Worm (Caenorhabditis elegans) whole organism, midembryonic: ENCODE results near the gene srb-1.

Source experiments
- T22C8.4 ChIP-seq: fragments of 200-800 bp; sonication (Bioruptor generic); IDR thresholded peaks from 2 replicates; pipeline ENCODE4 v1.3.6; 2022; ENCODE audit warnings: missing genetic modification characterization, missing compliant biosample characterization
- cog-1 ChIP-seq: sonication (generic microtip); optimal IDR thresholded peaks from 2 replicates; lab custom pipeline; 2016; ENCODE audit warnings: missing genetic modification characterization, missing compliant biosample characterization
- flt-1 ChIP-seq: fragments of 200-800 bp; sonication (Bioruptor generic); IDR thresholded peaks from 2 replicates; pipeline ENCODE4 v1.3.6; 2022; ENCODE audit warnings: missing genetic modification characterization, missing compliant biosample characterization
- klf-2 ChIP-seq: fragments of 200-800 bp; sonication (Bioruptor generic); conservative IDR thresholded peaks from 2 replicates; pipeline ENCODE4 v1.3.6; 2022; ENCODE audit warnings: missing genetic modification reagents, missing genetic modification characterization, missing compliant biosample characterization
- med-1 ChIP-seq: sonication (generic microtip); optimal IDR thresholded peaks from 2 replicates; lab custom pipeline; 2017; ENCODE audit warnings: missing genetic modification characterization, mild to moderate bottlenecking, missing compliant biosample characterization, antibody characterized with exemption, missing genetic modification reagents; ENCODE audit not compliant: insufficient read depth
- ref-1 ChIP-seq: fragments of 200-800 bp; sonication (Bioruptor generic); conservative IDR thresholded peaks from 2 replicates; pipeline ENCODE4 v1.3.6; 2022; ENCODE audit warnings: missing genetic modification reagents, missing genetic modification characterization, missing compliant biosample characterization
- tab-1 ChIP-seq: fragments of 200-800 bp; sonication (Bioruptor generic); IDR thresholded peaks from 2 replicates; pipeline ENCODE4 v1.3.6; 2022; ENCODE audit warnings: missing genetic modification characterization, missing compliant biosample characterization
- ztf-23 ChIP-seq: fragments of 200-800 bp; sonication (Bioruptor generic); IDR thresholded peaks from 2 replicates; pipeline ENCODE4 v1.3.6; 2022; ENCODE audit warnings: missing genetic modification reagents, missing genetic modification characterization, missing compliant biosample characterization
- ztf-29 ChIP-seq: fragments of 200-800 bp; sonication (Bioruptor generic); IDR thresholded peaks from 2 replicates; pipeline ENCODE4 v1.3.6; 2022; ENCODE audit warnings: missing genetic modification reagents, missing genetic modification characterization, missing compliant biosample characterization

srb-1 gene

ce11 chrII:5183207-5183606, 12.4 kb upstream of the srb-1 start:
- TF ChIP-seq ztf-23 (GFP tag; lab: Robert Waterston, UW) (no peak), T22C8.4 (GFP tag; lab: Robert Waterston, UW) (no peak), ref-1 (GFP tag; lab: Robert Waterston, UW) (no peak), tab-1 (GFP tag; lab: Robert Waterston, UW) (no peak), cog-1 (tag; lab: Kevin White, UChicago) (no peak), med-1 (GFP tag; lab: Kevin White, UChicago) (no peak), flt-1 (GFP tag; lab: Robert Waterston, UW) (no peak), klf-2 (GFP tag; lab: Robert Waterston, UW) (no peak), ztf-29 (GFP tag; lab: Robert Waterston, UW) (no peak)

ce11 chrII:5182451-5182850, 11.6 kb upstream of the srb-1 start:
- TF ChIP-seq ztf-29 (GFP tag; lab: Robert Waterston, UW), result no peak
- TF ChIP-seq ztf-23 (GFP tag; lab: Robert Waterston, UW), result no peak
- TF ChIP-seq ref-1 (GFP tag; lab: Robert Waterston, UW), result no peak
- TF ChIP-seq med-1 (GFP tag; lab: Kevin White, UChicago), result no peak
- no peak for TF ChIP-seq klf-2 (GFP tag; lab: Robert Waterston, UW)
- no peak; the same call in 1 of the 2 replicates for TF ChIP-seq flt-1 (GFP tag; lab: Robert Waterston, UW)
- TF ChIP-seq tab-1 (GFP tag; lab: Robert Waterston, UW), result no peak
- no peak for TF ChIP-seq cog-1 (tag; lab: Kevin White, UChicago)

- TF ChIP-seq T22C8.4 (GFP tag; lab: Robert Waterston, UW), result no peak
- no peak for TF ChIP-seq ref-1 (GFP tag; lab: Robert Waterston, UW)
- peak; percentile 10 for TF ChIP-seq med-1 (GFP tag; lab: Kevin White, UChicago)
- TF ChIP-seq tab-1 (GFP tag; lab: Robert Waterston, UW), result no peak
- no peak for TF ChIP-seq ztf-29 (GFP tag; lab: Robert Waterston, UW)
- TF ChIP-seq klf-2 (GFP tag; lab: Robert Waterston, UW), result no peak
- TF ChIP-seq flt-1 (GFP tag; lab: Robert Waterston, UW), result peak; percentile 68; the same call in 1 of the 2 replicates
- TF ChIP-seq cog-1 (tag; lab: Kevin White, UChicago), result peak; percentile 53
- no peak for TF ChIP-seq ztf-23 (GFP tag; lab: Robert Waterston, UW)
These were observed 10.7 kb upstream of the srb-1 start for ce11 chrII:5181497-5181896.

ce11 chrII:5180272-5180671, 9.4 kb upstream of the srb-1 start:
- no peak for TF ChIP-seq ztf-29 (GFP tag; lab: Robert Waterston, UW)
- TF ChIP-seq med-1 (GFP tag; lab: Kevin White, UChicago), result no peak
- TF ChIP-seq klf-2 (GFP tag; lab: Robert Waterston, UW), result no peak

ce11 chrII:5178609-5179008, 7.8 kb upstream of the srb-1 start:
- no peak for TF ChIP-seq ref-1 (GFP tag; lab: Robert Waterston, UW)
- TF ChIP-seq ztf-29 (GFP tag; lab: Robert Waterston, UW), result no peak
- no peak for TF ChIP-seq flt-1 (GFP tag; lab: Robert Waterston, UW)
- no peak for TF ChIP-seq tab-1 (GFP tag; lab: Robert Waterston, UW)
- no peak for TF ChIP-seq cog-1 (tag; lab: Kevin White, UChicago)
- no peak for TF ChIP-seq med-1 (GFP tag; lab: Kevin White, UChicago)
- TF ChIP-seq ztf-23 (GFP tag; lab: Robert Waterston, UW), result no peak

ce11 chrII:5177902-5178301, 7.1 kb upstream of the srb-1 start, which contains the start of gene C27D6.12:
C27D6.12 (minus strand) TSS chrII:5178002.
- TF ChIP-seq ref-1 (GFP tag; lab: Robert Waterston, UW), result no peak
- TF ChIP-seq ztf-23 (GFP tag; lab: Robert Waterston, UW), result no peak
- no peak for TF ChIP-seq med-1 (GFP tag; lab: Kevin White, UChicago)
- no peak for TF ChIP-seq klf-2 (GFP tag; lab: Robert Waterston, UW)
- TF ChIP-seq T22C8.4 (GFP tag; lab: Robert Waterston, UW), result no peak
- no peak for TF ChIP-seq flt-1 (GFP tag; lab: Robert Waterston, UW)
- TF ChIP-seq cog-1 (tag; lab: Kevin White, UChicago), result no peak
- no peak for TF ChIP-seq tab-1 (GFP tag; lab: Robert Waterston, UW)
- no peak for TF ChIP-seq ztf-29 (GFP tag; lab: Robert Waterston, UW)

ce11 chrII:5176934-5177333, 6.1 kb upstream of the srb-1 start:
- TF ChIP-seq med-1 (GFP tag; lab: Kevin White, UChicago) (no peak), ztf-23 (GFP tag; lab: Robert Waterston, UW) (no peak), klf-2 (GFP tag; lab: Robert Waterston, UW) (no peak), T22C8.4 (GFP tag; lab: Robert Waterston, UW) (no peak), cog-1 (tag; lab: Kevin White, UChicago) (no peak), ztf-29 (GFP tag; lab: Robert Waterston, UW) (no peak), tab-1 (GFP tag; lab: Robert Waterston, UW) (no peak), ref-1 (GFP tag; lab: Robert Waterston, UW) (no peak), flt-1 (GFP tag; lab: Robert Waterston, UW) (no peak)

- TF ChIP-seq ztf-29 (GFP tag; lab: Robert Waterston, UW), result no peak
These were observed 3.5 kb upstream of the srb-1 start, which contains the start of gene C27D6.3 for ce11 chrII:5174370-5174769. C27D6.3 (minus strand) TSS chrII:5174470.

ce11 chrII:5172451-5172850, 1.6 kb upstream of the srb-1 start, which contains the start of gene C27D6.1:
C27D6.1 (plus strand) TSS chrII:5172751.
- TF ChIP-seq ref-1 (GFP tag; lab: Robert Waterston, UW) (no peak), klf-2 (GFP tag; lab: Robert Waterston, UW) (no peak), flt-1 (GFP tag; lab: Robert Waterston, UW) (no peak), cog-1 (tag; lab: Kevin White, UChicago) (no peak), med-1 (GFP tag; lab: Kevin White, UChicago) (no peak), tab-1 (GFP tag; lab: Robert Waterston, UW) (no peak), T22C8.4 (GFP tag; lab: Robert Waterston, UW) (no peak), ztf-23 (GFP tag; lab: Robert Waterston, UW) (no peak), ztf-29 (GFP tag; lab: Robert Waterston, UW) (no peak)
